Worm (Caenorhabditis elegans) whole organism, L3 larva: ENCODE results near the gene T22F3.10.

ENCODE experiments used
- ZK546.5 ChIP-seq: sonication (generic microtip); optimal IDR thresholded peaks from 2 replicates; lab custom pipeline; 2017; ENCODE audit warnings: missing biosample characterization, missing genetic modification characterization
- ama-1 ChIP-seq: fragments of 150-350 bp; optimal IDR thresholded peaks from 2 replicates; lab custom pipeline; 2018
- ceh-16 ChIP-seq: sonication (generic microtip); optimal IDR thresholded peaks from 2 replicates; lab custom pipeline; 2017; ENCODE audit warnings: missing biosample characterization, missing genetic modification characterization
- ceh-28 ChIP-seq: fragments of 150-350 bp; optimal IDR thresholded peaks from 2 replicates; lab custom pipeline; 2014; ENCODE audit warnings: missing biosample characterization, missing genetic modification reagents, missing genetic modification characterization
- ceh-82 ChIP-seq: fragments of 150-350 bp; optimal IDR thresholded peaks from 2 replicates; lab custom pipeline; 2014; ENCODE audit warnings: missing biosample characterization, missing genetic modification characterization
- daf-12 ChIP-seq: fragments of 150-350 bp; optimal IDR thresholded peaks from 2 replicates; lab custom pipeline; 2014; ENCODE audit warnings: missing biosample characterization, missing genetic modification reagents, missing genetic modification characterization
- egl-27 ChIP-seq: sonication (generic microtip); optimal IDR thresholded peaks from 4 replicates; lab custom pipeline; 2017; ENCODE audit warnings: missing biosample characterization, missing genetic modification reagents, missing genetic modification characterization
- egl-5 ChIP-seq: fragments of 150-350 bp; optimal IDR thresholded peaks from 2 replicates; lab custom pipeline; 2017; ENCODE audit warnings: missing biosample characterization, missing genetic modification reagents, missing genetic modification characterization, inconsistent platforms
- elt-1 ChIP-seq: fragments of 150-350 bp; optimal IDR thresholded peaks from 2 replicates; lab custom pipeline; 2014; ENCODE audit warnings: missing biosample characterization, missing genetic modification characterization
- elt-2 ChIP-seq: sonication (generic microtip); optimal IDR thresholded peaks from 2 replicates; lab custom pipeline; 2016; ENCODE audit warnings: missing genetic modification reagents, mild to moderate bottlenecking, missing genetic modification characterization, missing compliant biosample characterization
- elt-3 ChIP-seq, 3 experiments: fragments of 150-350 bp in 1 of 3; sonication (generic microtip) in 2 of 3; optimal IDR thresholded peaks; 2 replicates in 2 of 3; 4 replicates in 1 of 3; lab custom pipeline; 2014 to 2017; ENCODE audit warnings: missing biosample characterization in 3 of 3, missing genetic modification characterization in 3 of 3
- eor-1 ChIP-seq, 2 experiments: fragments of 150-350 bp; optimal IDR thresholded peaks; 2 replicates each; lab custom pipeline; 2014 to 2018; ENCODE audit warnings: missing biosample characterization in 2 of 2, missing genetic modification characterization in 2 of 2
- fkh-10 ChIP-seq: sonication (generic microtip); optimal IDR thresholded peaks from 2 replicates; lab custom pipeline; 2017; ENCODE audit warnings: missing biosample characterization, missing genetic modification reagents, missing genetic modification characterization
- fkh-2 ChIP-seq: fragments of 150-350 bp; optimal IDR thresholded peaks from 2 replicates; lab custom pipeline; 2014; ENCODE audit warnings: missing biosample characterization, missing genetic modification reagents, missing genetic modification characterization
- fos-1 ChIP-seq: fragments of 150-350 bp; optimal IDR thresholded peaks from 2 replicates; lab custom pipeline; 2014; ENCODE audit warnings: missing biosample characterization, missing genetic modification characterization
- hmg-11 ChIP-seq: sonication (generic microtip); optimal IDR thresholded peaks from 2 replicates; lab custom pipeline; 2016; ENCODE audit warnings: missing genetic modification characterization, missing compliant biosample characterization
- jun-1 ChIP-seq: fragments of 150-350 bp; optimal IDR thresholded peaks from 2 replicates; lab custom pipeline; 2014; ENCODE audit warnings: missing biosample characterization, missing genetic modification reagents, missing genetic modification characterization
- lin-15B ChIP-seq: fragments of 150-350 bp; optimal IDR thresholded peaks from 2 replicates; lab custom pipeline; 2014; ENCODE audit warnings: missing biosample characterization, missing genetic modification characterization
- mdl-1 ChIP-seq: fragments of 150-350 bp; optimal IDR thresholded peaks from 2 replicates; lab custom pipeline; 2014; ENCODE audit warnings: missing biosample characterization, missing genetic modification characterization
- mml-1 ChIP-seq: fragments of 150-350 bp; sonication (generic microtip); optimal IDR thresholded peaks from 3 replicates; lab custom pipeline; 2014; ENCODE audit warnings: missing biosample characterization, missing genetic modification characterization
- nfya-1 ChIP-seq: sonication (generic microtip); optimal IDR thresholded peaks from 2 replicates; lab custom pipeline; 2017; ENCODE audit warnings: missing genetic modification characterization, mild to moderate bottlenecking, missing compliant biosample characterization, antibody characterized with exemption, moderate library complexity; ENCODE audit not compliant: insufficient read depth
- nhr-11 ChIP-seq: fragments of 150-350 bp; optimal IDR thresholded peaks from 2 replicates; lab custom pipeline; 2014; ENCODE audit warnings: missing biosample characterization, missing genetic modification characterization
- nhr-12 ChIP-seq: fragments of 150-350 bp; optimal IDR thresholded peaks from 2 replicates; lab custom pipeline; 2014; ENCODE audit warnings: missing biosample characterization, missing genetic modification characterization
- nhr-23 ChIP-seq: fragments of 150-350 bp; optimal IDR thresholded peaks from 2 replicates; lab custom pipeline; 2014; ENCODE audit warnings: missing biosample characterization, missing genetic modification reagents, missing genetic modification characterization
- nhr-28 ChIP-seq: fragments of 150-350 bp; optimal IDR thresholded peaks from 2 replicates; lab custom pipeline; 2014; ENCODE audit warnings: missing biosample characterization, missing genetic modification characterization
- nhr-43 ChIP-seq: sonication (generic microtip); optimal IDR thresholded peaks from 2 replicates; lab custom pipeline; 2016; ENCODE audit warnings: mild to moderate bottlenecking, missing genetic modification characterization, missing compliant biosample characterization; ENCODE audit not compliant: poor library complexity, severe bottlenecking
- nhr-76 ChIP-seq: fragments of 150-350 bp; sonication (generic microtip); optimal IDR thresholded peaks from 5 replicates; lab custom pipeline; 2014; ENCODE audit warnings: missing biosample characterization, missing genetic modification characterization
- pha-4 ChIP-seq: fragments of 150-350 bp; optimal IDR thresholded peaks from 2 replicates; lab custom pipeline; 2014; ENCODE audit warnings: missing biosample characterization, missing genetic modification reagents, missing genetic modification characterization
- pqm-1 ChIP-seq: fragments of 150-350 bp; optimal IDR thresholded peaks from 2 replicates; lab custom pipeline; 2017; ENCODE audit warnings: missing biosample characterization, missing genetic modification characterization, inconsistent platforms
- sea-2 ChIP-seq: fragments of 150-350 bp; sonication (generic microtip); optimal IDR thresholded peaks from 4 replicates; lab custom pipeline; 2014; ENCODE audit warnings: missing biosample characterization, missing genetic modification reagents, missing genetic modification characterization
- skn-1 ChIP-seq: fragments of 150-350 bp; optimal IDR thresholded peaks from 2 replicates; lab custom pipeline; 2014; ENCODE audit warnings: missing biosample characterization, missing genetic modification characterization
- tbx-2 ChIP-seq: sonication (generic microtip); optimal IDR thresholded peaks from 2 replicates; lab custom pipeline; 2016; ENCODE audit warnings: mild to moderate bottlenecking, missing genetic modification characterization, missing compliant biosample characterization
- unc-39 ChIP-seq: sonication (generic microtip); optimal IDR thresholded peaks from 4 replicates; lab custom pipeline; 2017; ENCODE audit warnings: missing biosample characterization, missing genetic modification characterization
- zag-1 ChIP-seq: fragments of 150-350 bp; optimal IDR thresholded peaks from 2 replicates; lab custom pipeline; 2014; ENCODE audit warnings: missing biosample characterization, missing genetic modification characterization
- ztf-11 ChIP-seq: fragments of 150-350 bp; optimal IDR thresholded peaks from 2 replicates; lab custom pipeline; 2014; ENCODE audit warnings: missing biosample characterization, missing genetic modification characterization
- ztf-4 ChIP-seq: fragments of 150-350 bp; optimal IDR thresholded peaks from 2 replicates; lab custom pipeline; 2014; ENCODE audit warnings: missing biosample characterization, missing genetic modification characterization

The T22F3.10 gene

ce11 chrV:3634293-3635016 is 22.9 kb upstream of the T22F3.10 start (continued):
- no peak for TF ChIP-seq elt-1 (tag; lab: Kevin White, UChicago)
- no peak for TF ChIP-seq skn-1 (tag; lab: Kevin White, UChicago)
- TF ChIP-seq, all 47 proteins: peak for 7

- no peak for TF ChIP-seq hmg-11 (tag; lab: Kevin White, UChicago)
- TF ChIP-seq nfya-1 (tag; lab: Kevin White, UChicago), result no peak
- no peak for TF ChIP-seq nhr-11 (tag; lab: Kevin White, UChicago)
- TF ChIP-seq eor-1 (tag; optimal IDR thresholded peaks at IDR 0.05; lab: Kevin White, UChicago), result no peak
- no peak for TF ChIP-seq fkh-2 (tag; lab: Kevin White, UChicago)
- TF ChIP-seq mml-1, result no peak
- no peak for TF ChIP-seq ceh-82 (tag; lab: Kevin White, UChicago)
- TF ChIP-seq ztf-4 (tag; lab: Kevin White, UChicago), result no peak
- TF ChIP-seq unc-39 (tag; lab: Kevin White, UChicago), result no peak
Measured at ce11 chrV:3633041-3633440, 21.5 kb upstream of the T22F3.10 start, which contains the start of gene F59B1.2. F59B1.2 (plus strand) TSS chrV:3633341.

ce11 chrV:3632249-3633030 is 20.9 kb upstream of the T22F3.10 start:
- TF ChIP-seq pha-4 (tag; lab: Kevin White, UChicago) (peak; percentile 28), egl-5 (no peak), ceh-16 (tag; lab: Kevin White, UChicago) (no peak), nhr-23 (tag; lab: Kevin White, UChicago) (no peak), nhr-28 (no peak), unc-39 (tag; lab: Kevin White, UChicago) (no peak), nhr-43 (tag; lab: Kevin White, UChicago) (no peak), eor-1 (tag; optimal IDR thresholded peaks at IDR 0.05; lab: Kevin White, UChicago) (no peak), elt-3 (tag; optimal IDR thresholded peaks at IDR 0.05; lab: Kevin White, UChicago) (no peak), fos-1 (tag; lab: Kevin White, UChicago) (no peak), elt-2 (tag; lab: Kevin White, UChicago) (peak; percentile 94), fkh-2 (tag; lab: Kevin White, UChicago) (no peak), zag-1 (tag; lab: Kevin White, UChicago) (no peak), egl-27 (tag; lab: Kevin White, UChicago) (no peak), nfya-1 (tag; lab: Kevin White, UChicago) (peak; percentile 54), ztf-11 (tag; lab: Kevin White, UChicago) (no peak), skn-1 (tag; lab: Kevin White, UChicago) (no peak), ceh-82 (tag; lab: Kevin White, UChicago) (no peak), ama-1 (lab: Kevin White, UChicago) (no peak), elt-1 (tag; lab: Kevin White, UChicago) (no peak), daf-12 (tag; lab: Kevin White, UChicago) (no peak), sea-2 (no peak), tbx-2 (tag; lab: Kevin White, UChicago) (no peak), nhr-11 (tag; lab: Kevin White, UChicago) (no peak), mdl-1 (tag; lab: Kevin White, UChicago) (no peak), ceh-28 (no peak), ZK546.5 (tag; lab: Kevin White, UChicago) (no peak), fkh-10 (GFP tag; lab: Kevin White, UChicago) (no peak), lin-15B (no peak), pqm-1 (tag; lab: Kevin White, UChicago) (peak; percentile 90), nhr-76 (tag; lab: Kevin White, UChicago) (no peak), nhr-12 (tag; lab: Kevin White, UChicago) (no peak), jun-1 (tag; lab: Kevin White, UChicago) (peak; percentile 24)
